Fruit fly (Drosophila melanogaster): Measurements from ENCODE around the gene Desat1.

DNA sequence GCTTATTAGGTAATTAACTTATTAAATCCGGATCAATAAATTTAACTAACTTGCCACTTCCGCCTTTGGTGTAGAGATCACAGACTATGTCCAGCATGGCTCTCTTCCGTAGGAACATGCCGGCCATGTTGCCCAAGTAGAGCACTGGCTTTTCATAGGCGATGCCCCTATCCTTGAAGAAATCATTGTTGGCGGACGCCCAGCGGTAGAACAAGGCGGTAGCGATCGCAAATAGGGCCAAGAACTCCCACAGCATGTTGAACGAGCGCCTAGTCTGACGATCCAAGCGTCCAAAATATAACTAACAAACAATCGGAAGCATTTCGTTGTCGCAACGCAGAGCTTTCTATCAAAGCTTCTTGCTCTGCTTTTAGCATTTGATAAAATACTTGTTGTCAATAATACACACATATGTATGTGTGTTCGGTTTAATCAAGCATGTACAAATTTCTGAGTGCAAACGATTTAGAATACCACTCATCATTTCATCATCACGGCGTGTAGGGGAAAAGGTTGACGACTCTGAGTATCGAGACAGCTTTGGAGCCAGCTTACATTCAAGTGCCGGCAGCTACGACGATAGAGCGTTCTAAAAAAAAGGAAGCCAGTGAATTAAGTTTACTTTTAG is 40.7 kb upstream of the Desat1 start, which contains the start of gene Cyp9f3:
- TF ChIP-seq CG13204 (GFP tag; optimal IDR thresholded peaks at IDR 0.05) (no peak), CG34367 (tag; optimal IDR thresholded peaks at IDR 0.05) (no peak), fd96Ca (GFP tag; IDR thresholded peaks at IDR 0.05) (no peak), D1 (tag; optimal IDR thresholded peaks at IDR 0.05) (no peak), CG9948 (tag; optimal IDR thresholded peaks at IDR 0.05) (no peak), EcR (GFP tag; optimal IDR thresholded peaks at IDR 0.05) (no peak), CG32121 (GFP tag; IDR thresholded peaks at IDR 0.05) (no peak), CG8159 (tag; optimal IDR thresholded peaks at IDR 0.05) (no peak), CG10348 (GFP tag; IDR thresholded peaks at IDR 0.05) (no peak), CG12605 (GFP tag; IDR thresholded peaks at IDR 0.05) (no peak), gl (tag; optimal IDR thresholded peaks at IDR 0.05) (no peak), Ets98B (GFP tag; IDR thresholded peaks at IDR 0.05) (no peak), CG8301 (tag; optimal IDR thresholded peaks at IDR 0.05) (no peak), Snoo (tag; optimal IDR thresholded peaks at IDR 0.05) (no peak)
